Worm (Caenorhabditis elegans) whole organism, mixed stage, embryonic: ENCODE measurements around the gene T10F2.5.

Source experiments
- ceh-39 ChIP-seq: fragments of 150-350 bp; optimal IDR thresholded peaks from 2 replicates; lab custom pipeline; 2014; ENCODE audit warnings: missing biosample characterization, missing genetic modification characterization
- ceh-43 ChIP-seq: fragments of 200-800 bp; sonication (Bioruptor generic); optimal IDR thresholded peaks from 2 replicates; lab custom pipeline; 2018; ENCODE audit warnings: mild to moderate bottlenecking, missing genetic modification characterization, moderate library complexity, missing compliant biosample characterization
- elt-1 ChIP-seq: sonication (generic microtip); optimal IDR thresholded peaks from 2 replicates; lab custom pipeline; 2017; ENCODE audit warnings: missing genetic modification characterization, mild to moderate bottlenecking, missing compliant biosample characterization, antibody characterized with exemption, moderate library complexity, borderline replicate concordance; ENCODE audit not compliant: insufficient read depth
- mep-1 ChIP-seq: fragments of 150-350 bp; optimal IDR thresholded peaks from 2 replicates; lab custom pipeline; 2017; ENCODE audit warnings: missing biosample characterization, missing genetic modification reagents, missing genetic modification characterization, inconsistent platforms
- nhr-12 ChIP-seq: fragments of 150-350 bp; optimal IDR thresholded peaks from 2 replicates; lab custom pipeline; 2014; ENCODE audit warnings: missing biosample characterization, missing genetic modification characterization
- nhr-237 ChIP-seq: fragments of 150-350 bp; optimal IDR thresholded peaks from 2 replicates; lab custom pipeline; 2014; ENCODE audit warnings: missing biosample characterization, missing genetic modification characterization
- nhr-76 ChIP-seq: sonication (generic microtip); optimal IDR thresholded peaks from 2 replicates; lab custom pipeline; 2017; ENCODE audit warnings: missing biosample characterization, missing genetic modification characterization
- snpc-4 ChIP-seq: fragments of 150-350 bp; optimal IDR thresholded peaks from 2 replicates; lab custom pipeline; 2014; ENCODE audit warnings: missing biosample characterization, missing genetic modification characterization
- unc-62 ChIP-seq: fragments of 150-350 bp; optimal IDR thresholded peaks from 2 replicates; lab custom pipeline; 2014; ENCODE audit warnings: missing biosample characterization, missing genetic modification reagents, missing genetic modification characterization

ce11 chrIII:5150012-5150411 lies 9.4 kb downstream of the T10F2.5 start:
- TF ChIP-seq nhr-12 (tag; lab: Kevin White, UChicago): no peak
- no peak for TF ChIP-seq nhr-76
- TF ChIP-seq unc-62 (GFP tag; lab: Kevin White, UChicago): no peak
- TF ChIP-seq elt-1 (tag; lab: Kevin White, UChicago): no peak
- TF ChIP-seq ceh-39 (tag; lab: Kevin White, UChicago): no peak
- no peak for TF ChIP-seq nhr-237
- TF ChIP-seq snpc-4: no peak
- no peak for TF ChIP-seq mep-1 (tag; lab: Kevin White, UChicago)
- TF ChIP-seq ceh-43 (GFP tag; lab: Kevin White, UChicago): no peak
